Worm (Caenorhabditis elegans): ENCODE data around the gene F53B3.5.

DNA sequence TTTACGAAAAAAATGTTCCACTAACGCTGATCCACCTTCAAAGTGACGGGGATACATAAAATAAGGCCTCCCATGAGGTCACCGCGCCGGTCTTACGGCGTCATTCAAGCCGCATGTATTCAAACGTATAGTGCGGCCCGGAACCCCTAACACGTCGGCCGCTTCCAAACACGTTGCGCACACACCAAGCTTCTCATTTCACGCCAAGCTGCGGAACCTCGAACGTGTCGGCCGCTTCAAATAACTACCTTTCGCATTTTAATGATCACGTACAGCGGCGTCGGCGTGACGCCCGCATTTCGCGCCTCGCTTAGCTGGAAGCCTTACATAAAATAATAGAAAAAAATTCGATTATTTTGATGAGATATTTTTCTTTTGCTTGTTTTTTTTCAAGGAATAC, 35.9 kb downstream of the F53B3.5 start:
- TF ChIP-seq tbx-2 (tag; optimal IDR thresholded peaks at IDR 0.05) (no peak), nhr-43 (tag; optimal IDR thresholded peaks at IDR 0.05; ENCODE audit: poor library complexity, severe bottlenecking) (no peak), ceh-82 (tag; optimal IDR thresholded peaks at IDR 0.05) (no peak), R02D3.7 (tag; optimal IDR thresholded peaks at IDR 0.05) (no peak), nhr-28 (tag; optimal IDR thresholded peaks at IDR 0.05) (no peak), snpc-4 (tag; optimal IDR thresholded peaks at IDR 0.05) (peak; percentile 86), pqm-1 (tag; optimal IDR thresholded peaks at IDR 0.05) (no peak), lin-15B (tag; optimal IDR thresholded peaks at IDR 0.05) (no peak), pha-4 (tag; optimal IDR thresholded peaks at IDR 0.05) (no peak), ceh-16 (tag; optimal IDR thresholded peaks at IDR 0.05) (no peak), elt-1 (tag; optimal IDR thresholded peaks at IDR 0.05) (no peak), skn-1 (tag; optimal IDR thresholded peaks at IDR 0.05) (no peak), unc-62 (GFP tag; optimal IDR thresholded peaks at IDR 0.05) (no peak), nhr-67 (tag; optimal IDR thresholded peaks at IDR 0.05) (no peak)
